Fruit fly (Drosophila melanogaster) S2 (cell line): ENCODE data around the gene Moe.

Experiments used
- CG8478 ChIP-seq: fragments of >200 bp; optimal IDR thresholded peaks from 2 replicates; lab custom pipeline; 2018
- CTCF ChIP-seq, 2 experiments: fragments of >200 bp; optimal IDR thresholded peaks; 2 replicates each; lab custom pipeline; 2018

DNA sequence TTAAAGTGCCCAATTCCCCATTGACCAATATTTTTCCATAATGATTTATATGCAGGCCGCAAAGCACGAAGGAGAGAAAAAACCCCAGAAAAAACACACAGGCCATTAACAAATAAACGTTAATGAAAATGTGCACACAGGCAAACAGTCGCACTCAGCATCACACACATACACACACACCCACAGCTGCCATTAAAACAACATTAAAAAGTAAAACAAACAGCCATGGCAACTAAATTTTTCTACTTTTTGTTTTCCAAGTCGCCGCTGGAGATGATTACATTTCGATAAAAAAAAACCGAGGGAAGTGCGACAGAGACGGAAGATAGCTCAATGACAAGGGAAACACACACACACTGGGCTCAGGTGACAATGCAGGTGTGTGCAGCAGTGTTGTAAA is 10.7 kb downstream of the Moe start:
- TF ChIP-seq CTCF (optimal IDR thresholded peaks at IDR 0.05; lab: Kevin White, UChicago) (no peak), CG8478 (no peak)
